Fruit fly (Drosophila melanogaster): ENCODE data around the gene Nplp2.

The Nplp2 gene

dm6 chr3L:13382061-13382815, 26.1 kb downstream of the Nplp2 start, which contains the start of gene ImpL1:
ImpL1 (plus strand) TSS chr3L:13382765.
- TF ChIP-seq Drgx (GFP tag; IDR thresholded peaks at IDR 0.05) (no peak), sima (GFP tag; optimal IDR thresholded peaks at IDR 0.05) (no peak), Bteb2 (GFP tag; optimal IDR thresholded peaks at IDR 0.05) (no peak), chm (GFP tag; IDR thresholded peaks at IDR 0.05) (no peak), gsb-n (tag; optimal IDR thresholded peaks at IDR 0.05) (no peak), CG8944 (GFP tag; optimal IDR thresholded peaks at IDR 0.05) (no peak), CG14860 (GFP tag; IDR thresholded peaks at IDR 0.05; ENCODE audit: partially characterized antibody) (no peak), Ets65A (GFP tag) (peak; percentile 36), knrl (GFP tag; IDR thresholded peaks at IDR 0.05; ENCODE audit: partially characterized antibody) (no peak)

- TF ChIP-seq so (GFP tag; IDR thresholded peaks at IDR 0.05) (no peak), HHEX (GFP tag; optimal IDR thresholded peaks at IDR 0.05) (no peak), CG10959 (GFP tag; IDR thresholded peaks at IDR 0.05) (no peak), CG1647 (GFP tag; optimal IDR thresholded peaks at IDR 0.05) (no peak), ase (GFP tag; IDR thresholded peaks at IDR 0.05) (no peak), ssp (GFP tag; IDR thresholded peaks at IDR 0.05) (no peak), sqz (GFP tag; optimal IDR thresholded peaks at IDR 0.05) (no peak), Dip3 (GFP tag; optimal IDR thresholded peaks at IDR 0.05) (no peak), CG13424 (tag; optimal IDR thresholded peaks at IDR 0.05) (no peak), repo (GFP tag; optimal IDR thresholded peaks at IDR 0.05) (no peak)
Observed at dm6 chr3L:13384489-13384888, 28.3 kb downstream of the Nplp2 start, which contains the start of gene CG14110. CG14110 (plus strand) TSS chr3L:13384789.

- TF ChIP-seq sisA (GFP tag; IDR thresholded peaks at IDR 0.05) (no peak), D19B (GFP tag; optimal IDR thresholded peaks at IDR 0.05) (no peak), CG12391 (tag; optimal IDR thresholded peaks at IDR 0.05) (no peak), E2f2 (GFP tag; IDR thresholded peaks at IDR 0.05) (peak; percentile 80), Med (GFP tag) (peak; percentile 34), pzg (GFP tag; optimal IDR thresholded peaks at IDR 0.05) (peak; percentile 59), Ets97D (GFP tag; optimal IDR thresholded peaks at IDR 0.05) (peak; percentile 53), Blimp-1 (GFP tag; optimal IDR thresholded peaks at IDR 0.05) (peak; percentile 50), MTF-1 (GFP tag; optimal IDR thresholded peaks at IDR 0.05; ENCODE audit: borderline replicate concordance) (no peak), CG2129 (GFP tag; IDR thresholded peaks at IDR 0.05; ENCODE audit: partially characterized antibody) (no peak), CG6791 (GFP tag; IDR thresholded peaks at IDR 0.05; ENCODE audit: partially characterized antibody) (0 out of 3 replicates have a peak, but pooled peaks have one; percentile 30), pita (GFP tag; optimal IDR thresholded peaks at IDR 0.05) (peak; percentile 41), CG17328 (GFP tag; IDR thresholded peaks at IDR 0.05) (no peak), CG11247 (GFP tag; IDR thresholded peaks at IDR 0.05) (no peak), NFAT (GFP tag; IDR thresholded peaks at IDR 0.05) (peak; percentile 11; the same call in 1 of the 2 replicates), Rx (GFP tag; IDR thresholded peaks at IDR 0.05) (no peak), tin (GFP tag; optimal IDR thresholded peaks at IDR 0.05) (no peak), MESR4 (GFP tag; optimal IDR thresholded peaks at IDR 0.05) (peak; percentile 39), vnd (GFP tag; IDR thresholded peaks at IDR 0.05; ENCODE audit: partially characterized antibody) (0 out of 3 replicates have a peak, but pooled peaks have one; percentile 33), zfh1 (GFP tag; IDR thresholded peaks at IDR 0.05) (no peak), gcm2 (GFP tag; optimal IDR thresholded peaks at IDR 0.05) (no peak), Myb (GFP tag; optimal IDR thresholded peaks at IDR 0.05) (peak; percentile 76), nmo (GFP tag; optimal IDR thresholded peaks at IDR 0.05) (peak; percentile 1), stwl (tag; optimal IDR thresholded peaks at IDR 0.05) (peak; percentile 85), sd (tag; optimal IDR thresholded peaks at IDR 0.05) (no peak), CG15514 (GFP tag; optimal IDR thresholded peaks at IDR 0.05) (no peak), vvl (GFP tag; IDR thresholded peaks at IDR 0.05) (peak; percentile 53), Awh (GFP tag; IDR thresholded peaks at IDR 0.05) (no peak), al (GFP tag; IDR thresholded peaks at IDR 0.05) (no peak)
Observed at dm6 chr3L:13387608-13388007, 31.4 kb downstream of the Nplp2 start, which contains the start of gene CG10171. CG10171 (minus strand) TSS chr3L:13387907.
